Worm (Caenorhabditis elegans) whole organism, early embryonic: ENCODE data around the gene T16G12.3.

Experiments used
- F13C5.2 ChIP-seq: sonication (generic microtip); optimal IDR thresholded peaks from 2 replicates; lab custom pipeline; 2017; ENCODE audit warnings: mild to moderate bottlenecking, missing genetic modification characterization, inconsistent platforms, missing compliant biosample characterization
- aly-1 ChIP-seq: sonication (generic microtip); optimal IDR thresholded peaks from 2 replicates; lab custom pipeline; 2016; ENCODE audit warnings: missing genetic modification characterization, missing compliant biosample characterization
- ama-1 ChIP-seq: fragments of 150-350 bp; optimal IDR thresholded peaks from 2 replicates; lab custom pipeline; 2014
- ceh-13 ChIP-seq: fragments of 200-800 bp; sonication (Bioruptor generic); optimal IDR thresholded peaks from 2 replicates; lab custom pipeline; 2018; ENCODE audit warnings: mild to moderate bottlenecking, missing genetic modification characterization, missing compliant biosample characterization
- ceh-36 ChIP-seq: sonication (generic microtip); optimal IDR thresholded peaks from 2 replicates; lab custom pipeline; 2016; ENCODE audit warnings: missing genetic modification characterization, inconsistent platforms, missing compliant biosample characterization
- ets-7 ChIP-seq: sonication (generic microtip); optimal IDR thresholded peaks from 2 replicates; lab custom pipeline; 2016; ENCODE audit warnings: missing genotype, missing genetic modification characterization, missing compliant biosample characterization
- flt-1 ChIP-seq: fragments of 200-800 bp; sonication (Bioruptor generic); IDR thresholded peaks from 2 replicates; pipeline ENCODE4 v1.3.6; 2022; ENCODE audit warnings: missing genetic modification characterization, missing compliant biosample characterization
- hmbx-1 ChIP-seq: sonication (generic microtip); optimal IDR thresholded peaks from 2 replicates; lab custom pipeline; 2016; ENCODE audit warnings: mild to moderate bottlenecking, missing genetic modification characterization, missing compliant biosample characterization
- hmg-4 ChIP-seq: fragments of 200-800 bp; sonication (Bioruptor generic); optimal IDR thresholded peaks from 2 replicates; lab custom pipeline; 2018; ENCODE audit warnings: mild to moderate bottlenecking, missing genetic modification characterization, missing compliant biosample characterization
- hnd-1 ChIP-seq: sonication (generic microtip); optimal IDR thresholded peaks from 2 replicates; lab custom pipeline; 2016; ENCODE audit warnings: missing genetic modification characterization, missing compliant biosample characterization
- scrt-1 ChIP-seq: fragments of 200-800 bp; sonication (Bioruptor generic); IDR thresholded peaks from 2 replicates; pipeline ENCODE4 v1.3.6; 2022; ENCODE audit warnings: missing genetic modification characterization, missing compliant biosample characterization
- sea-1 ChIP-seq: fragments of 200-800 bp; sonication (Bioruptor generic); conservative IDR thresholded peaks from 2 replicates; pipeline ENCODE4 v1.3.6; 2022; ENCODE audit warnings: missing genetic modification characterization, missing compliant biosample characterization
- tra-4 ChIP-seq: sonication (generic microtip); optimal IDR thresholded peaks from 2 replicates; lab custom pipeline; 2017; ENCODE audit warnings: missing genetic modification characterization, missing compliant biosample characterization

DNA sequence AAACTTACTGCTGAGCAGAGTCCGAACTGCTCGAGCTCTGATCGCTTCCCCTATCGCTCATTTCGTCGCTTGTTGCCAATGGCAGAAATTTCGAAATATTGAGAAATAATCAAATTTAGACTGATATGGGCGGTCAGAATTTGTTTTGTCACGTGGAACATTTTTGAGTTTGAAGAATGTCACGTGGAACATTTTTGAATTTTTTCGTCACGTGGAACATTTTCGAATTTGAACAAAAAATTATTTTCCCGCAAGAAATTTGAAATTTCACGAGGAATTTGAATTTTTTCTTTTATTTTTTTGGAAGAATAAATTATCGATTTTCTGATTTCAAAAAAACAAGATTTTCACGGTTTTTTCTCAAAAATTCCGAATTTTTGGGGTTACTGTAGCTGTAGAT is 40.3 kb upstream of the T16G12.3 start, which contains the start of gene fbxa-155:
- TF ChIP-seq ama-1 (lab: Kevin White, UChicago) (no peak), aly-1 (tag; lab: Kevin White, UChicago) (no peak), ceh-36 (no peak), hmbx-1 (no peak), flt-1 (no peak), sea-1 (no peak), hmg-4 (GFP tag; lab: Kevin White, UChicago) (no peak), ceh-13 (no peak), F13C5.2 (no peak), ets-7 (tag; lab: Kevin White, UChicago) (no peak), tra-4 (tag; lab: Kevin White, UChicago) (no peak), hnd-1 (no peak), scrt-1 (GFP tag; lab: Robert Waterston, UW) (no peak)
